Fruit fly (Drosophila melanogaster) whole organism, pupa: ENCODE measurements around the gene CG7218.

Experiments used
- CG10348 ChIP-seq: fragments of 200-800 bp; sonication (Bioruptor generic); IDR thresholded peaks from 2 replicates; pipeline ENCODE4 v1.3.6; 2022; ENCODE audit warnings: missing biosample characterization, missing genetic modification characterization
- CG12605 ChIP-seq: fragments of 200-800 bp; sonication (Bioruptor generic); IDR thresholded peaks from 2 replicates; pipeline ENCODE4 v1.3.6; 2022; ENCODE audit warnings: missing biosample characterization, missing genetic modification characterization
- CG13204 ChIP-seq: fragments of 200-800 bp; sonication (Bioruptor generic); optimal IDR thresholded peaks from 2 replicates; lab custom pipeline; 2018; ENCODE audit warnings: missing biosample characterization, mild to moderate bottlenecking, missing genetic modification characterization, moderate library complexity
- CG14655 ChIP-seq: fragments of 200-800 bp; sonication (Bioruptor generic); optimal IDR thresholded peaks from 3 replicates; lab custom pipeline; 2017; ENCODE audit warnings: mild to moderate bottlenecking, missing biosample characterization, missing genetic modification reagents, missing genetic modification characterization
- CG15710 ChIP-seq: fragments of 200-800 bp; sonication (Bioruptor generic); optimal IDR thresholded peaks from 2 replicates; lab custom pipeline; 2018; ENCODE audit warnings: missing biosample characterization, mild to moderate bottlenecking, missing genetic modification characterization, moderate library complexity
- CG17806 ChIP-seq: fragments of 200-800 bp; sonication (Bioruptor generic); optimal IDR thresholded peaks from 2 replicates; lab custom pipeline; 2018; ENCODE audit warnings: missing biosample characterization, mild to moderate bottlenecking, missing genetic modification characterization, moderate library complexity
- CG32121 ChIP-seq: fragments of 200-800 bp; sonication (Bioruptor generic); IDR thresholded peaks from 2 replicates; pipeline ENCODE4 v1.3.6; 2022; ENCODE audit warnings: missing biosample characterization, missing genetic modification characterization
- CG34367 ChIP-seq: fragments of 200-800 bp; sonication (Bioruptor generic); optimal IDR thresholded peaks from 2 replicates; lab custom pipeline; 2018; ENCODE audit warnings: missing biosample characterization, mild to moderate bottlenecking, missing genetic modification characterization
- CG4496 ChIP-seq: fragments of 200-800 bp; sonication (Bioruptor generic); IDR thresholded peaks from 3 replicates; pipeline ENCODE4 v1.3.6; 2022; ENCODE audit warnings: missing biosample characterization, missing genetic modification characterization
- CG8159 ChIP-seq: fragments of 200-800 bp; sonication (Bioruptor generic); optimal IDR thresholded peaks from 3 replicates; lab custom pipeline; 2018; ENCODE audit warnings: missing biosample characterization, mild to moderate bottlenecking, missing genetic modification characterization, moderate library complexity
- CG8301 ChIP-seq: fragments of 200-800 bp; sonication (Bioruptor generic); optimal IDR thresholded peaks from 2 replicates; lab custom pipeline; 2018; ENCODE audit warnings: missing biosample characterization, mild to moderate bottlenecking, missing genetic modification characterization
- CG9948 ChIP-seq: fragments of 200-800 bp; sonication (Bioruptor generic); optimal IDR thresholded peaks from 2 replicates; lab custom pipeline; 2018; ENCODE audit warnings: missing biosample characterization, mild to moderate bottlenecking, missing genetic modification characterization, moderate library complexity
- D1 ChIP-seq: fragments of 200-800 bp; sonication (Bioruptor generic); optimal IDR thresholded peaks from 2 replicates; lab custom pipeline; 2018; ENCODE audit warnings: missing biosample characterization, mild to moderate bottlenecking, missing genetic modification characterization, moderate library complexity
- EcR ChIP-seq: fragments of 200-800 bp; sonication (Bioruptor generic); optimal IDR thresholded peaks from 3 replicates; lab custom pipeline; 2019; ENCODE audit warnings: missing biosample characterization, missing genetic modification characterization, mild to moderate bottlenecking, moderate library complexity, missing genetic modification reagents
- Ets98B ChIP-seq: fragments of 200-800 bp; sonication (Bioruptor generic); IDR thresholded peaks from 2 replicates; pipeline ENCODE4 v1.3.6; 2022; ENCODE audit warnings: missing biosample characterization, missing genetic modification characterization
- Pif1A ChIP-seq: fragments of 200-800 bp; sonication (Bioruptor generic); optimal IDR thresholded peaks from 3 replicates; lab custom pipeline; 2016; ENCODE audit warnings: missing biosample characterization, missing genetic modification characterization
- Pif1B ChIP-seq: fragments of 200-800 bp; sonication (Bioruptor generic); optimal IDR thresholded peaks from 3 replicates; lab custom pipeline; 2016; ENCODE audit warnings: missing biosample characterization, missing genetic modification characterization
- Snoo ChIP-seq: fragments of 200-800 bp; sonication (Bioruptor generic); optimal IDR thresholded peaks from 3 replicates; lab custom pipeline; 2017; ENCODE audit warnings: missing biosample characterization, mild to moderate bottlenecking, missing genetic modification characterization, inconsistent platforms
- fd96Ca ChIP-seq: fragments of 200-800 bp; sonication (Bioruptor generic); IDR thresholded peaks from 3 replicates; pipeline ENCODE4 v1.3.6; 2022; ENCODE audit warnings: missing biosample characterization, missing genetic modification characterization
- gl ChIP-seq: fragments of 200-800 bp; sonication (Bioruptor generic); optimal IDR thresholded peaks from 2 replicates; lab custom pipeline; 2018; ENCODE audit warnings: missing biosample characterization, mild to moderate bottlenecking, missing genetic modification characterization
- rn ChIP-seq: fragments of 200-800 bp; sonication (Bioruptor generic); IDR thresholded peaks from 2 replicates; pipeline ENCODE4 v1.3.6; 2022; ENCODE audit warnings: missing biosample characterization, missing genetic modification characterization

The CG7218 gene

DNA sequence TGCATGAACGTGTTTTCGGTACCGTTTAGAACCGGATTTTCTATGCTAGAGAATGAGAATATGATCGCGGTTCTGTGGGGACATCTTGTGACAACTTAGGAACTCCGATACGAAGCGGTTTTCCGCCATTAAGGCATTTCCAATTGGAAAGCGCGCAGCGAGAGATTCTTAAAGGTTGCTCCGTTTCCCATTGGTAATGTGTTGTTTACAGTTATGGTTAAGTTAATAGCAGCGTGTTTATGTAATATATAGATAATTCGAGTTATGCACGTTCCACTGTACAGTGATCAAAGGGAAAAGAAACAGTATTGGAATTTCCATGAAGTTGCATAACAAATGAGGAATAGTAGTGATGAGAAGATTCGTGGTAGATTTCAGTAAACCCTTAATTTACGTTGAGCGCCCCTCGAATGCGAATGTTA, 4.7 kb upstream of the CG7218 start:
- no peak for TF ChIP-seq CG13204 (GFP tag; lab: Kevin White, UChicago)
- TF ChIP-seq CG17806 (tag; lab: Kevin White, UChicago), result peak; percentile 20
- TF ChIP-seq CG14655 (GFP tag; lab: Kevin White, UChicago), result peak; percentile 65
- no peak for TF ChIP-seq CG15710 (tag; lab: Kevin White, UChicago)
- peak; percentile 21 for TF ChIP-seq Snoo (tag; lab: Kevin White, UChicago)
- TF ChIP-seq CG4496 (GFP tag; lab: Robert Waterston, UW), result no peak
- no peak for TF ChIP-seq Ets98B
- peak; percentile 49 for TF ChIP-seq CG8301 (tag; lab: Kevin White, UChicago)
- no peak for TF ChIP-seq fd96Ca (GFP tag; lab: Robert Waterston, UW)
- TF ChIP-seq gl (tag; lab: Kevin White, UChicago), result no peak
- no peak for TF ChIP-seq CG34367 (tag; lab: Kevin White, UChicago)
- TF ChIP-seq CG9948 (tag; lab: Kevin White, UChicago), result peak; percentile 1
- TF ChIP-seq CG8159 (tag; lab: Kevin White, UChicago), result peak; percentile 48
- TF ChIP-seq CG12605 (GFP tag; lab: Robert Waterston, UW), result no peak
- no peak for TF ChIP-seq D1 (tag; lab: Kevin White, UChicago)
- no peak for TF ChIP-seq Pif1A (GFP tag; lab: Kevin White, UChicago)
- TF ChIP-seq Pif1B, result peak; percentile 31
- TF ChIP-seq rn (GFP tag; lab: Robert Waterston, UW), result no peak
- no peak for TF ChIP-seq CG32121 (GFP tag; lab: Robert Waterston, UW)
- no peak for TF ChIP-seq EcR (GFP tag; lab: Kevin White, UChicago)
- no peak for TF ChIP-seq CG10348

- TF ChIP-seq CG15710 (tag; lab: Kevin White, UChicago), result peak; percentile 25
- TF ChIP-seq CG13204 (GFP tag; lab: Kevin White, UChicago), result no peak
- no peak for TF ChIP-seq CG8301 (tag; lab: Kevin White, UChicago)
- TF ChIP-seq rn (GFP tag; lab: Robert Waterston, UW), result no peak
- peak; percentile 44 for TF ChIP-seq CG32121 (GFP tag; lab: Robert Waterston, UW)
- TF ChIP-seq CG4496 (GFP tag; lab: Robert Waterston, UW), result 0 out of 3 replicates have a peak, but pooled peaks have one; percentile 53
- TF ChIP-seq EcR (GFP tag; lab: Kevin White, UChicago), result peak; percentile 28
- TF ChIP-seq Pif1A (GFP tag; lab: Kevin White, UChicago), result peak; percentile 33
- TF ChIP-seq Pif1B, result no peak
- TF ChIP-seq Snoo (tag; lab: Kevin White, UChicago), result no peak
- TF ChIP-seq gl (tag; lab: Kevin White, UChicago), result no peak
- TF ChIP-seq CG14655 (GFP tag; lab: Kevin White, UChicago), result no peak
- peak; percentile 27 for TF ChIP-seq CG8159 (tag; lab: Kevin White, UChicago)
- peak; percentile 54; the same call in 2 of the 3 replicates for TF ChIP-seq fd96Ca (GFP tag; lab: Robert Waterston, UW)
- TF ChIP-seq CG10348, result no peak
- no peak for TF ChIP-seq CG9948 (tag; lab: Kevin White, UChicago)
- peak; percentile 88 for TF ChIP-seq CG12605 (GFP tag; lab: Robert Waterston, UW)
- TF ChIP-seq CG17806 (tag; lab: Kevin White, UChicago), result peak; percentile 2
- no peak for TF ChIP-seq D1 (tag; lab: Kevin White, UChicago)
- TF ChIP-seq Ets98B, result peak; percentile 51
- TF ChIP-seq CG34367 (tag; lab: Kevin White, UChicago), result peak; percentile 21
Observed at dm6 chr3R:18168398-18168797, 4.2 kb upstream of the CG7218 start.

- TF ChIP-seq fd96Ca (GFP tag; lab: Robert Waterston, UW), result no peak
- no peak for TF ChIP-seq CG10348
- no peak for TF ChIP-seq D1 (tag; lab: Kevin White, UChicago)
- TF ChIP-seq Pif1B, result no peak
- TF ChIP-seq EcR (GFP tag; lab: Kevin White, UChicago), result no peak
- no peak for TF ChIP-seq CG12605 (GFP tag; lab: Robert Waterston, UW)
- TF ChIP-seq CG15710 (tag; lab: Kevin White, UChicago), result peak; percentile 30
- TF ChIP-seq CG8159 (tag; lab: Kevin White, UChicago), result peak; percentile 43
- TF ChIP-seq CG34367 (tag; lab: Kevin White, UChicago), result no peak
- TF ChIP-seq Pif1A (GFP tag; lab: Kevin White, UChicago), result no peak
Observed at dm6 chr3R:18167416-18168237, 3.4 kb upstream of the CG7218 start, which contains the start of gene wrd. wrd (plus strand) TSS chr3R:18167757.

dm6 chr3R:18167173-18167415, 2.9 kb upstream of the CG7218 start, which contains the start of the genes CG7215 and Prx5:
CG7215 (minus strand) TSS chr3R:18167273.
Prx5 (minus strand) TSS chr3R:18167273.
- TF ChIP-seq CG9948 (tag; lab: Kevin White, UChicago) (no peak), CG32121 (GFP tag; lab: Robert Waterston, UW) (no peak)

dm6 chr3R:18166261-18166720, 2.1 kb upstream of the CG7218 start:
- TF ChIP-seq CG12605 (GFP tag; lab: Robert Waterston, UW) (no peak), gl (tag; lab: Kevin White, UChicago) (no peak), CG8159 (tag; lab: Kevin White, UChicago) (no peak), CG34367 (tag; lab: Kevin White, UChicago) (no peak), fd96Ca (GFP tag; lab: Robert Waterston, UW) (0 out of 3 replicates have a peak, but pooled peaks have one; percentile 21), CG4496 (GFP tag; lab: Robert Waterston, UW) (0 out of 3 replicates have a peak, but pooled peaks have one; percentile 14)
- TF ChIP-seq, all 21 proteins: peak for 2
